Fruit fly (Drosophila melanogaster): ENCODE measurements around the gene bbx.

The bbx gene

dm6 chrX:21373659-21374426 lies 11.0 kb downstream of the bbx start, which contains the start of gene slgA (continued):
- TF ChIP-seq ems (GFP tag; optimal IDR thresholded peaks at IDR 0.05) (no peak), abd-A (tag; optimal IDR thresholded peaks at IDR 0.05) (no peak), emc (GFP tag; optimal IDR thresholded peaks at IDR 0.05) (no peak), CG15479 (GFP tag; optimal IDR thresholded peaks at IDR 0.05) (no peak), bigmax (GFP tag; optimal IDR thresholded peaks at IDR 0.05) (no peak), slou (GFP tag; optimal IDR thresholded peaks at IDR 0.05) (no peak), CG8924 (tag; optimal IDR thresholded peaks at IDR 0.05) (no peak), CG3995 (GFP tag; optimal IDR thresholded peaks at IDR 0.05) (peak; percentile 70), CG11560 (tag; IDR thresholded peaks at IDR 0.05) (no peak), CoRest (tag; optimal IDR thresholded peaks at IDR 0.05) (peak; percentile 48), CG2120 (GFP tag; optimal IDR thresholded peaks at IDR 0.05) (peak; percentile 65), CG31224 (GFP tag; IDR thresholded peaks at IDR 0.05) (no peak), NC2β (GFP tag; optimal IDR thresholded peaks at IDR 0.05) (peak; percentile 48), gfzf (GFP tag; optimal IDR thresholded peaks at IDR 0.05) (peak; percentile 27), Gsc (GFP tag; IDR thresholded peaks at IDR 0.05) (no peak), mld (GFP tag; IDR thresholded peaks at IDR 0.05; ENCODE audit: partially characterized antibody) (no peak), Nf-YC (tag; optimal IDR thresholded peaks at IDR 0.05) (peak; percentile 97), ase (GFP tag; IDR thresholded peaks at IDR 0.05) (no peak), Rx (GFP tag; IDR thresholded peaks at IDR 0.05) (no peak), Med (GFP tag) (peak; percentile 90), CG11696 (GFP tag; IDR thresholded peaks at IDR 0.05) (peak; percentile 87), kah (GFP tag; optimal IDR thresholded peaks at IDR 0.05) (no peak), klu (GFP tag; IDR thresholded peaks at IDR 0.05) (no peak), esg (GFP tag; conservative IDR thresholded peaks at IDR 0.05) (no peak), CG4617 (GFP tag; optimal IDR thresholded peaks at IDR 0.05; ENCODE audit: borderline replicate concordance) (no peak), CG3407 (GFP tag; optimal IDR thresholded peaks at IDR 0.05) (no peak), bbx (GFP tag; IDR thresholded peaks at IDR 0.05; ENCODE audit: partially characterized antibody) (peak; percentile 80), Poxn (GFP tag; IDR thresholded peaks at IDR 0.05) (no peak), CG31441 (GFP tag; IDR thresholded peaks at IDR 0.05) (no peak), Adf1 (GFP tag; IDR thresholded peaks at IDR 0.05) (no peak), Optix (GFP tag; IDR thresholded peaks at IDR 0.05) (no peak), Hr51 (GFP tag; optimal IDR thresholded peaks at IDR 0.05) (peak in 1 of 2 experiments; percentile 64), al (GFP tag; IDR thresholded peaks at IDR 0.05) (peak; percentile 25; the same call in 1 of the 2 replicates), exex (tag; optimal IDR thresholded peaks at IDR 0.05) (no peak), sens (GFP tag) (peak; percentile 82), B-H1 (GFP tag; IDR thresholded peaks at IDR 0.05) (no peak), CG17802 (tag; optimal IDR thresholded peaks at IDR 0.05) (peak; percentile 1), CG17912 (GFP tag; optimal IDR thresholded peaks at IDR 0.05) (no peak), Xbp1 (GFP tag; optimal IDR thresholded peaks at IDR 0.05) (peak; percentile 38), pita (GFP tag; optimal IDR thresholded peaks at IDR 0.05) (no peak), CG11085 (GFP tag; IDR thresholded peaks at IDR 0.05) (no peak), Spps (tag; optimal IDR thresholded peaks at IDR 0.05) (no peak), CG10654 (GFP tag; optimal IDR thresholded peaks at IDR 0.05) (no peak), Oli (tag; optimal IDR thresholded peaks at IDR 0.05) (no peak), Trl (optimal IDR thresholded peaks at IDR 0.05) (no peak), Trl (GFP tag; optimal IDR thresholded peaks at IDR 0.05) (no peak), lola (GFP tag; optimal IDR thresholded peaks at IDR 0.05) (no peak), cg (GFP tag; optimal IDR thresholded peaks at IDR 0.05) (peak; percentile 6), CG12155 (GFP tag; optimal IDR thresholded peaks at IDR 0.05) (peak; percentile 18), Vsx1 (GFP tag; optimal IDR thresholded peaks at IDR 0.05) (no peak)

Data from whole organism, embryonic.